Worm (Caenorhabditis elegans): ENCODE measurements around the gene cchl-1.

cchl-1 gene

DNA sequence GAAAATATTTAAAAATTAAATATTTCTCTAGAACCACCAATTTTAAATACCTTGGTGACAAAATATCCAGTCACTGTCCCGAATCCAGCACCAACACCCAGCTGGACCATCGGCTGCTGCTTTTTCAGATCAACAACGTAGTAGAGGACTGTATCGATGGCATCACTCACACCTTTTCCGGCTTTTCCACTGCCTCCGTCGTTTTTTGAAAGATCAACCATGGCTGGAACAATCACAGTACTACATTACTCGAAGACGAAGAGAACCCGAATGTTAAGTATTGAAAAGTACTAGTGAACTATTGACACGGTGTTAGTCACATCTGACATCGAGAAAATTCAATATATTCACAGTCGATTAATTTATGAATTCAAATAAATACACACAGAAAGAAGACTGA, 912 bp upstream of the cchl-1 start, which contains the start of gene fndc-1 (continued):
- TF ChIP-seq pbrm-1 (GFP tag; IDR thresholded peaks at IDR 0.05), result no peak
- TF ChIP-seq hmg-20 (GFP tag; IDR thresholded peaks at IDR 0.05), result no peak
- TF ChIP-seq ceh-100 (GFP tag; IDR thresholded peaks at IDR 0.05), result no peak
- TF ChIP-seq B0019.2 (GFP tag; conservative IDR thresholded peaks at IDR 0.05), result no peak
- TF ChIP-seq B0261.1 (tag; optimal IDR thresholded peaks at IDR 0.05), result no peak
- no peak for TF ChIP-seq hrde-1 (tag; optimal IDR thresholded peaks at IDR 0.05; ENCODE audit: borderline replicate concordance)
- no peak for TF ChIP-seq hlh-26 (GFP tag; conservative IDR thresholded peaks at IDR 0.05)
- no peak for TF ChIP-seq egrh-3 (GFP tag; IDR thresholded peaks at IDR 0.05)
- no peak for TF ChIP-seq fkh-3 (tag; optimal IDR thresholded peaks at IDR 0.05)
- no peak for TF ChIP-seq ceh-27 (GFP tag; optimal IDR thresholded peaks at IDR 0.05)
- TF ChIP-seq aptf-2 (GFP tag; conservative IDR thresholded peaks at IDR 0.05), result no peak
- TF ChIP-seq Y53G8AR.9 (GFP tag; conservative IDR thresholded peaks at IDR 0.05), result peak; percentile 70
- TF ChIP-seq F57C9.4 (tag; optimal IDR thresholded peaks at IDR 0.05), result no peak
- TF ChIP-seq chd-7 (tag; optimal IDR thresholded peaks at IDR 0.05), result no peak
- no peak for TF ChIP-seq cebp-2 (GFP tag; IDR thresholded peaks at IDR 0.05)
- TF ChIP-seq nhr-120 (GFP tag; IDR thresholded peaks at IDR 0.05), result no peak
- no peak for TF ChIP-seq ccch-3 (GFP tag; optimal IDR thresholded peaks at IDR 0.05)
- no peak for TF ChIP-seq let-607 (tag; optimal IDR thresholded peaks at IDR 0.05)
- TF ChIP-seq attf-5 (GFP tag; optimal IDR thresholded peaks at IDR 0.05), result no peak
- no peak for TF ChIP-seq athp-1 (tag; optimal IDR thresholded peaks at IDR 0.05)
- TF ChIP-seq mxl-1 (tag; optimal IDR thresholded peaks at IDR 0.05), result no peak
- no peak for TF ChIP-seq ztf-18 (tag; optimal IDR thresholded peaks at IDR 0.05)
- no peak for TF ChIP-seq nfya-1 (tag; optimal IDR thresholded peaks at IDR 0.05; ENCODE audit: borderline replicate concordance, insufficient read depth)
- TF ChIP-seq rec-8 (tag; optimal IDR thresholded peaks at IDR 0.05), result no peak
- TF ChIP-seq ztf-22 (GFP tag; optimal IDR thresholded peaks at IDR 0.05), result no peak
- TF ChIP-seq tbp1 (GFP tag; optimal IDR thresholded peaks at IDR 0.05), result peak; percentile 5
- peak; percentile 53; the same call in 1 of the 2 replicates for TF ChIP-seq B0336.3 (GFP tag; IDR thresholded peaks at IDR 0.05)
- no peak for TF ChIP-seq C06A6.2 (GFP tag; conservative IDR thresholded peaks at IDR 0.05)
- TF ChIP-seq egl-44 (GFP tag; IDR thresholded peaks at IDR 0.05), result no peak
- TF ChIP-seq T07F8.4 (tag; optimal IDR thresholded peaks at IDR 0.05), result no peak
- no peak for TF ChIP-seq ceh-91 (GFP tag; IDR thresholded peaks at IDR 0.05)
- no peak for TF ChIP-seq lin-35 (GFP tag; optimal IDR thresholded peaks at IDR 0.05)
- no peak for TF ChIP-seq zim-3 (tag; optimal IDR thresholded peaks at IDR 0.05)
- TF ChIP-seq ztf-28 (GFP tag; IDR thresholded peaks at IDR 0.05), result no peak
- no peak for TF ChIP-seq T26A5.8 (tag; optimal IDR thresholded peaks at IDR 0.05)

DNA sequence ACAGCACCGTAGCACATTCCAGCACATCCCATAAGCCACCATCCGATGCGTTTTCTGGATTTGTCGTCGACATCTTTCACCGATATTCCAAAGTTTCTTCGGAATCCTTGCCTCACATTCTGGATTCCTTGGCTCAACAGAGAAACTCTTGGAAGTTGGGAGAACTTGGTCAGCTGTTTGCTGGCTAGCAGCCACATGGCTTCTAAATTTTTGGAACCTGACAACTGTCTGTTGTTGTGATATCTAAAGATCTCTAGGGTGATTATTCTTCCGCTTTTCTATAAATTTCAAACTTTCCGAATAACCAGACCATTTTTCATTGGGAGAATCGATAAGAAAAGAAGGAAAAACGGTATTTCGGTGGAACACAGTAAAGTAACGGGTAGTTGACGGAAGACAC, 1.4 kb downstream of the cchl-1 start, which contains the start of gene cox-15:
Gene cox-15, minus strand, starts transcription at position 202 of the 400 bp plus-strand sequence.
- TF ChIP-seq xnd-1 (tag; optimal IDR thresholded peaks at IDR 0.05), result peak; percentile 4
- TF ChIP-seq nfyb-1 (GFP tag; IDR thresholded peaks at IDR 0.05), result 0 out of 2 replicates have a peak, but pooled peaks have one; percentile 35
- no peak for TF ChIP-seq madf-10 (tag; optimal IDR thresholded peaks at IDR 0.05)
- no peak for TF ChIP-seq lag-1 (GFP tag; IDR thresholded peaks at IDR 0.05)

All from whole organism, young adult.